Fruit fly (Drosophila melanogaster) Kc167 (cell line): ENCODE measurements around the gene CG10163.

ENCODE experiments used
- Myc ChIP-seq: fragments of >200 bp; optimal IDR thresholded peaks from 2 replicates; lab custom pipeline; 2017; ENCODE audit warnings: missing external identifiers
- Sin3A ChIP-seq: fragments of >200 bp; optimal IDR thresholded peaks from 2 replicates; lab custom pipeline; 2018; ENCODE audit warnings: missing external identifiers
- h ChIP-seq: fragments of >200 bp; optimal IDR thresholded peaks from 3 replicates; lab custom pipeline; 2018; ENCODE audit warnings: missing external identifiers
- insv ChIP-seq: fragments of >200 bp; optimal IDR thresholded peaks from 3 replicates; lab custom pipeline; 2018; ENCODE audit warnings: missing external identifiers
- psq ChIP-seq: fragments of >200 bp; optimal IDR thresholded peaks from 2 replicates; lab custom pipeline; 2017; ENCODE audit warnings: missing external identifiers
- ttk ChIP-seq: sonication (Bioruptor generic); optimal IDR thresholded peaks from 2 replicates; lab custom pipeline; 2017; ENCODE audit warnings: missing external identifiers

Gene CG10163

DNA sequence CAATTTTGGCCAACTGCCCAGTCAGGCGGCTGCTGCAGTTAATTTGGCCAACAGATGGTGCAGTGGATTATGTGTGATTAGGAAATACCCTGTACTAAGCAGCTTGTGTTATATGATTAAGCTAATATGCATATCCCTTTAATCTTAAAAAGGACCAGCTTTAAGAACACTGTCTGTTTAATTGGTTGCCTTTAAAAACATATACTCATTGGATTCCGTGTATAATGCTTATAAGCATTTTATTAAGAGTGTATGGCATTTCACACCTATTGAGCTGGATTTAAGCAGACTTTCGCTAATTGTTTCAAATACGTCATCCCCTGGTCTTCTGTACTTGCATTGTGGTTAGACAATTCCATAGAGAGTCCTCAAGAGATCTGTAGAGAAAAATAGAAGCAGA lies 4.9 kb upstream of the CG10163 start:
- TF ChIP-seq Myc (lab: Kevin White, UChicago): no peak
- no peak for TF ChIP-seq Sin3A
- TF ChIP-seq ttk (lab: Kevin White, UChicago): no peak
- no peak for TF ChIP-seq psq (lab: Kevin White, UChicago)
- TF ChIP-seq insv (lab: Kevin White, UChicago): no peak
- no peak for TF ChIP-seq h (lab: Kevin White, UChicago)

DNA sequence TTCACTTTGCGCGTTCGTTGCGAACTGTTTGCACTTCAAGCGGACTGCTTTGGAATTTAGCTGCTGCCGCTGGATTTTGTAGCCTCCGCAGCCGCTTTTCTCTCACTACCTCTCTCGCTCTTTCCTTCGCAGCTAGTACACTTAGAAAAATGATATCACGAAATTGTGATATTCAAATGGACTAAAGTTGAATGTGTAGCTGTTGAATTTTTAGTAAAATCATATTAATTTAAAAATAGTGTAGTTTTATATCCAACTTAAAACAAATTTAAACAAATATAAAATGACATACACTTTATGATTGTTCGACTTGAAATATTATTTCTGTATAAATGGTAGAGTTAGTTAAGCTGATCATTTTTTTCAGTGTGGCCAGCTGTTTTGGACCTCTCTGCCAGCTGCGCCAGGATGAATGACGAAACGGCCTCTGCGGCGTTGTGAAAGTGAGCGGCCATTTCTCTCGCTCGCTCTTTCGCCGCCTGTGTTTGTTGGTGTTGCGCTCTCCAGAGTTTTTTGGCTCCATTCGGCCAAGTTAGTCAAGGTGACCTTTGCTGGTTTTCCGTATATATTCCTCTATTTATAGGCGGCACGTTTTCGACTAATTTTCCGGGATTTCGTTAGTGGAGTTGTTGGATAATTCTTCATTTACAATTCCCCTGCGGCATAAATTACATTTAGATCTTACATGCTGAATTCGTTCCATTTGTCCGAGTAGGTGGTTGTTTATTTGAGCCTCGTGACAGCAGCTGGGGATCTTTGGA lies 4.3 kb upstream of the CG10163 start, which contains the start of gene Ldh:
Gene Ldh (minus strand): TSS at position 51 of the 761 bp plus-strand sequence.
- TF ChIP-seq h (lab: Kevin White, UChicago) (no peak), Myc (lab: Kevin White, UChicago) (no peak), insv (lab: Kevin White, UChicago) (no peak), psq (lab: Kevin White, UChicago) (no peak), Sin3A (no peak), ttk (lab: Kevin White, UChicago) (no peak)

DNA sequence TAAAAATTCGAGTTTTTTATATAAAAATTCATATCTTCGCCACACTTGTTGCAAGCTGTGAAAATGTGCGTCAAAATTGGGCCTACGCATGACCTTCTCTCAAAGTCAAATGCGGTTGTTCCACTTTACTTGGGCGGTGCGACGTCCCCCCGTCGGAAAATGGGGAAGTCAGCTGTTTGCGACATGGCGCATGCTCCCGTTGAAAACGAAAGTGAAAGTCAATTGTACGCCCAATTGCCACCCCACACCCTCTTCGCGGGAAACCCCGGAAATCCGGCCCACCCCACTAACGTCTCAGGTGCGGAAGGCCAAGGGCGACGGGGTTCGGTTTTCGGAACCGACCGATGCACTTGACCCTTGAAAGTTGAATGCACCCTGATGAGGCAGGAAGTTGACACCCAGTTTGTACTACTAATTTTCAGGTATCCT lies 3.5 kb upstream of the CG10163 start:
- TF ChIP-seq h (lab: Kevin White, UChicago) (no peak), insv (lab: Kevin White, UChicago) (no peak), Sin3A (no peak), Myc (lab: Kevin White, UChicago) (no peak), psq (lab: Kevin White, UChicago) (no peak), ttk (lab: Kevin White, UChicago) (no peak)

DNA sequence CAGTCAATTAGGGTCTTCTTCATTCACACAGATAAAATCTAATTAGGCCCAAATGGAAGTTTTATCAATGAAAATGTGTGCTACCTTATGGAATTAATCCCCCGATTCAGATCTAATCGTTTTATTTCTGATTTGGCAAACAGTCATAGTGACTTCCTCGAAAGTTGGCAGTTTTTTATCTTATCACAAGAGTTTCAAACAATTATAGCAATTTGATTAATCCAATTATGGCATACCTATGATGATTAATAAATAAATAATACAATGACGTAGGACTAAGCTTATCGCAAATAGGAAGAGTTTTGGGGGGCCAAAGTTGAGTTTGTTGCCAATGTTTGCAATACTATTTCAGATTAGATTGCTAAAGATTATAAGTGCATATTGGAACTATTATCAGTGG lies 2.7 kb upstream of the CG10163 start:
- TF ChIP-seq Myc (lab: Kevin White, UChicago): no peak
- no peak for TF ChIP-seq psq (lab: Kevin White, UChicago)
- TF ChIP-seq insv (lab: Kevin White, UChicago): no peak
- TF ChIP-seq Sin3A: no peak
- TF ChIP-seq h (lab: Kevin White, UChicago): no peak
- no peak for TF ChIP-seq ttk (lab: Kevin White, UChicago)

DNA sequence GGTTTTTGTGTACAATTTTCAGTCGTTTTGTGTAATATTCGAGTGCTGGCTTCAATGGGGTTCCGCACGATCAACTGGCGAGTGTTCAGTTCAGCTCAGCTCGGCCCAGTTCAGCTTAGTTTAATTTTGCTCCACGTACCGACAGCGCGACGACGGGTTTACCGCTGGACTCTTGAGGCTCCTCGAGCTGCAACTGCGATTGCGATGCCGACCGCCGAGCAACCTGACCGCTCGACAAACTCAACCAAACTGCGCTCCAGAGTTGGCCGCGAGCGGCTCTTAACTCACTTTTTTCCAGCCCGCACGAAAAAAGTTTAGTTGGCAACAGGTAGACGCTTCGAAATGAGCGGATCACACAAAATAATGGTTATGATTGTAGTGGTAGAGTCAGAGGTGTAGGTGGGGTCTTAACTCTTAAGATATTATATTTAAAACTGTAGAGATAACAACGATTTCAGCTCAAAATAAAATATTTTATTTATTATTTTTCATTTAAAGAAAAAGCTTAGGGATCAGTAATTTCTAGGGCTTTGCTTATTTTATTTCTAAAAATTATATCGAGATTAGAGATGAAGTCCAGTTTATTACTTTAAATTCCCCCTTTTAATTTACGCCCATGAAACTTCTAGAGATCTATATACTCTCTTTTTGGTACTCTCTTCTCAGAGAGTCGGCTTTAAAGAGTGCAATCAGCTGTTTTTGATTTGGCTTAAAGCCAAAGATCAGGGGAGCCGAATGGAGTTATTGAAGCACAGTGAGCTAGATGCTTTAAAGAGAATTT lies 2.0 kb downstream of the CG10163 start, which contains the start of gene Best2:
Gene Best2 (minus strand): TSS at position 258 of the 781 bp plus-strand sequence.
- TF ChIP-seq h (lab: Kevin White, UChicago): no peak
- TF ChIP-seq psq (lab: Kevin White, UChicago): no peak
- TF ChIP-seq insv (lab: Kevin White, UChicago): no peak
- no peak for TF ChIP-seq Myc (lab: Kevin White, UChicago)
- no peak for TF ChIP-seq ttk (lab: Kevin White, UChicago)

DNA sequence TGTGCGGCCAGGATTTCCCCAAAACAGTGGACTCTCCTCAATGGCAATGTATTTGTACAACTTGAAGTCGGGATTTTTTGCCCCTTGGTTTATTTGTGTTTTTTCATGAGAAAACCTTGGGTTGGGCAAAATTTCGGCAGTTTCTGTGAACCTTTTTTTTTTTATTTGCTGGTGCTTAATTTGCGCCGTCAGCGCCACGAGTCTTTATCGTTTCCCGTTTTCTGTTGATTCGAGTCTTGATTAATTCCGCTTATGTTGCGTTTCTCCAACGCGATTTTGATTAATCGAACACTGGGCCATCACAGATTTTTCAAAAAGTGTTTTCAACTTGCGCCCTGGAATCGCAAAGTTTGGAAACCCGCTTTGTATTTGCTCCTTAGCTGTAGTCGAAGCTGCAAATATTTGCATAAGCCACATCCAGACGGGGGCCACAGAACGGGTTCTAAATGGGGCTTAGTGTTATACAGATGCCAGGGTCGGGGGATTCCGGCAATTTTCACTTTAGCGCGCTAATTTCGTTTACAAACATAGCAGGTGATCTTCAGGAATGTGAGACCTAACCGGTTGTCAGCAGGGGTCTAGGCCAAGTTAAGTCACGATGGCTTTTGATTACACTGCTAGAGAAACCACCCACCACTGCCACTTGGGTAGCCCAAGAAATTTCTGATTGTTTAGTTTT lies 4.0 kb downstream of the CG10163 start:
- TF ChIP-seq ttk (lab: Kevin White, UChicago) (no peak), h (lab: Kevin White, UChicago) (no peak)

DNA sequence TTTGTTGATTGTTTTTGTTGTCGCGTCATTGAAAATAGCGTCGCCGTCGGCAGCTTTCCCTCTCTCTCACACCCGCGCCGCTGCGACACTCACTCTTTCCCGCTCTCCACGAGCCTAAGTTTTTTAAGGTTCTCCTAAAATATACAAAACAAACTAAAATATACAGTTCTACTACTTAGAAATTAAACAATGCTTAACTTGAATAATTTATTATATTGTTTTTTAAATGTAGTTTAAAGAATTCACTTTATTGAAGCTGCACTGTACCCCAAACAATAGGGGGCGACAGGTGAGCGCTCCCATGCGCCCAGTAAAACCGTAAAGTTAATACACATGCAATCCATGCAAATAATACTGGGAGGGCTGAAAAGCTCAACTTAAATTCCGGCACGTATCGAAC lies 4.8 kb downstream of the CG10163 start:
- no peak for TF ChIP-seq Myc (lab: Kevin White, UChicago)
- no peak for TF ChIP-seq ttk (lab: Kevin White, UChicago)
- no peak for TF ChIP-seq insv (lab: Kevin White, UChicago)
- no peak for TF ChIP-seq psq (lab: Kevin White, UChicago)

DNA sequence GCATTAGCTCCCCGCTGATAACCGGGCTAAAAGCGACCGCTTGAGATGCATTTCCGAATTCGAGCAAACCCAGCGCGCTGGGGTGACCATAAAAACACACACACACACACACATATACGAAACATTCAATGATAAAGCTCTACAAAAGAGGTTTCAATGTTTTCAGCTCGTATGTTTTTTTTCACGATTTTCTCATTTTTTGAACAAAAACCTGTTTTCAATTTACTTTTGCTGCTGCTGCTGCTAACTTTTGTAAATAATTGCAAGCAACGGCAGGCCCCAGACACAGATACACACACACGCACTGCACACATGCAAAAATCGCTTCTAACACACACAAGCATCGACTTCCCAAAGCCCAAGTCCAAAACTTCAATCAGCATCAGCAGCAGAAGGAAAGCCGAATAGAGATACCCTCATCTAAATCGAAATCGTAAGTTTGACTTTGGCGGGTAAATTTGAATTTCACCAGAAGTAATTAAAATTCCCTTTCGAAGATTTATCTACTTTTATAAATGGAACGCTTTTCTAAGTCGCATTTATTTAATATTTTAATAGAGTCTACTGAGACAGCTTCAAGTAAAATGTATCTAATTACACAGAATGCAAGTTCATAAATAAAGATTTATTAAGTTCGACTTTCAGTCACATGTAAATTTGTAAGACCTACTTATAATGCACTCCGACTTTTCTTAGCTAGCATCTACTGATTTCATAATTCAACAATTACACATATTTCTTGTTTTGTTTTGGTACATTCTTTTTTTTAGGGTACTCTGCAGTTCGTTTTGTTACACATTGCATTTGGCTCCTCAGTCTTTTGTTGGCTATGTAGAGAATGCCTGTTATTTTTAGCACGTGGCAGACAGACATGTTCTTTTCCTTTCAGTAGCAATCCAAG lies 9.1 kb downstream of the CG10163 start:
- no peak for TF ChIP-seq h (lab: Kevin White, UChicago)
- no peak for TF ChIP-seq psq (lab: Kevin White, UChicago)
- no peak for TF ChIP-seq insv (lab: Kevin White, UChicago)
- TF ChIP-seq Sin3A: no peak
- no peak for TF ChIP-seq Myc (lab: Kevin White, UChicago)
- TF ChIP-seq ttk (lab: Kevin White, UChicago): no peak

DNA sequence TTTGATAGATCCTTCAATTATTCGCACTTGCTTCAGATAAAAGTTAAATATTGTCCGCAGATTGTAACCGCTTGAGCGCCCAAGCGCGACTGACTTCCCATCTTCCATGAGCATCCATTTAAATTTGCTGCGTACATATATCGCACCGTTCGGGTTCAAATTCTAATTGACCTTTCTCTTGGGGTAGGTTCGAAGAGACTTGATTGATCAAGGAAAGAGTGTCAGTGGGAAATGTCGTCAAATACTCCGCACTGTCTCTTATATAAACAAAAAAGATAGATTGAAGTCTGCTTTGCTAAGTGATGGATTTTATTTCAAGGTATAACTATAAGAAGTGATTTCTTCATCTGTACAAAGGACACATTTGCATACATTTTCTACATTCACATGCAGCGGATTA lies 12.9 kb downstream of the CG10163 start, which contains the start of gene Mdr65:
Gene Mdr65 (minus strand): TSS at position 101 of the 400 bp plus-strand sequence.
- TF ChIP-seq Sin3A (no peak), h (lab: Kevin White, UChicago) (no peak), Myc (lab: Kevin White, UChicago) (no peak), insv (lab: Kevin White, UChicago) (no peak), ttk (lab: Kevin White, UChicago) (no peak), psq (lab: Kevin White, UChicago) (no peak)

DNA sequence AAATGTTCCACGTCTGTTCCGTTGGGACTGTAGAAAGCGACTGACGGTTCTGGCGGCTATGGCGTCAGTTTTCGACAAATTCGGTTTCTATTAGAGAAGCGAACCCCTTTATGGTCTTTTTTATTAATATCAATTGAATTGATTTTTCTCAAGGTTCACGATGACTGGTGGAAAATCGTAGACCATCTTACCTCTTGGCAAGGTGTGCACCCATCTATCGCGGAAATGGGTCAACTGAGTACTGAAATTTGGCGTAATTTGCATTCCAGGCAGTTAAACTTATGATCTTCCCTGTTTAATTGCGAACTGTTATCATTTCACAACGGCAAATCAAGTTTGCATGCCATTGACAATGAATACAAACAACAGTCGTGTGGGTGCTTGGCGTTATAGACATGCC lies 18.6 kb downstream of the CG10163 start, which contains the start of gene CG10226:
Gene CG10226 (minus strand): TSS at position 101 of the 400 bp plus-strand sequence.
- TF ChIP-seq psq (lab: Kevin White, UChicago) (no peak), h (lab: Kevin White, UChicago) (no peak), Sin3A (no peak), ttk (lab: Kevin White, UChicago) (no peak), insv (lab: Kevin White, UChicago) (no peak), Myc (lab: Kevin White, UChicago) (no peak)
